Fruit fly (Drosophila melanogaster) S2 (cell line): Measurements from ENCODE around the gene Fum3.

Experiments used
- CG8478 ChIP-seq: fragments of >200 bp; optimal IDR thresholded peaks from 2 replicates; lab custom pipeline; 2018
- CTCF ChIP-seq, 2 experiments: fragments of >200 bp; optimal IDR thresholded peaks; 2 replicates each; lab custom pipeline; 2018

- no peak for TF ChIP-seq CG8478 (lab: Kevin White, UChicago)
- TF ChIP-seq CTCF (optimal IDR thresholded peaks at IDR 0.05; lab: Kevin White, UChicago): no peak
These were observed 44.8 kb upstream of the Fum3 start, which contains the start of gene CG33272 for dm6 chr3L:11510489-11510888.
